Fruit fly (Drosophila melanogaster) whole organism, embryonic: Measurements from ENCODE around the gene RpS17.
A peak's percentile ranks its signal among the peaks of the same experiment; 100 is the strongest.

Experiments
- Adf1 ChIP-seq: fragments of 200-800 bp; sonication (Bioruptor generic); IDR thresholded peaks from 2 replicates; pipeline ENCODE4 v1.3.6; 2022; ENCODE audit warnings: missing biosample characterization, missing genetic modification characterization
- Bdp1 ChIP-seq: fragments of 200-800 bp; sonication (Bioruptor generic); optimal IDR thresholded peaks from 3 replicates; lab custom pipeline; 2016; ENCODE audit warnings: missing biosample characterization, missing genetic modification characterization
- CG10321 ChIP-seq: fragments of 200-800 bp; sonication (Bioruptor generic); IDR thresholded peaks from 2 replicates; pipeline ENCODE4 v1.3.6; 2022; ENCODE audit warnings: missing biosample characterization, missing genetic modification characterization
- CG10959 ChIP-seq: fragments of 200-800 bp; sonication (Bioruptor generic); IDR thresholded peaks from 2 replicates; pipeline ENCODE4 v1.3.6; 2022; ENCODE audit warnings: missing biosample characterization, missing genetic modification characterization
- CG11085 ChIP-seq: fragments of 200-800 bp; sonication (Bioruptor generic); IDR thresholded peaks from 2 replicates; pipeline ENCODE4 v1.3.6; 2022; ENCODE audit warnings: missing biosample characterization, missing genetic modification characterization
- CG11560 ChIP-seq: fragments of 200-800 bp; sonication (Bioruptor generic); IDR thresholded peaks from 3 replicates; pipeline ENCODE4 v1.3.6; 2022; ENCODE audit warnings: missing biosample characterization, missing genetic modification characterization
- CG12104 ChIP-seq: fragments of 200-800 bp; sonication (Bioruptor generic); optimal IDR thresholded peaks from 3 replicates; lab custom pipeline; 2016; ENCODE audit warnings: missing biosample characterization, missing genetic modification characterization
- CG13296 ChIP-seq: fragments of 200-800 bp; sonication (Bioruptor generic); optimal IDR thresholded peaks from 3 replicates; lab custom pipeline; 2018; ENCODE audit warnings: missing biosample characterization, mild to moderate bottlenecking, missing genetic modification characterization
- CG14441 ChIP-seq: fragments of 200-800 bp; sonication (Bioruptor generic); IDR thresholded peaks from 2 replicates; pipeline ENCODE4 v1.3.6; 2022; ENCODE audit warnings: missing biosample characterization, missing genetic modification characterization
- CG14965 ChIP-seq: fragments of 200-800 bp; sonication (Bioruptor generic); optimal IDR thresholded peaks from 2 replicates; lab custom pipeline; 2016; ENCODE audit warnings: missing biosample characterization, missing genetic modification characterization, borderline replicate concordance
- CG16813 ChIP-seq: fragments of 200-800 bp; sonication (Bioruptor generic); IDR thresholded peaks from 3 replicates; pipeline ENCODE4 v1.3.6; 2022; ENCODE audit warnings: missing biosample characterization, missing genetic modification characterization; ENCODE audit not compliant: partially characterized antibody
- CG17361 ChIP-seq: fragments of 200-800 bp; sonication (Bioruptor generic); IDR thresholded peaks from 3 replicates; pipeline ENCODE4 v1.3.6; 2022; ENCODE audit warnings: missing biosample characterization, missing genetic modification characterization
- CG1832 ChIP-seq: fragments of 200-800 bp; sonication (Bioruptor generic); optimal IDR thresholded peaks from 2 replicates; lab custom pipeline; 2017; ENCODE audit warnings: missing biosample characterization, mild to moderate bottlenecking, missing genetic modification characterization, inconsistent platforms
- CG2129 ChIP-seq: fragments of 200-800 bp; sonication (Bioruptor generic); IDR thresholded peaks from 2 replicates; pipeline ENCODE4 v1.3.6; 2022; ENCODE audit warnings: missing biosample characterization, missing genetic modification characterization; ENCODE audit not compliant: partially characterized antibody
- CG30403 ChIP-seq: fragments of 200-800 bp; sonication (Bioruptor generic); optimal IDR thresholded peaks from 3 replicates; lab custom pipeline; 2016; ENCODE audit warnings: missing biosample characterization, missing genetic modification characterization
- CG3163 ChIP-seq: fragments of 200-800 bp; sonication (Bioruptor generic); optimal IDR thresholded peaks from 3 replicates; lab custom pipeline; 2016; ENCODE audit warnings: missing biosample characterization, missing genetic modification characterization
- CG3726 ChIP-seq: fragments of 200-800 bp; sonication (Bioruptor generic); IDR thresholded peaks from 3 replicates; pipeline ENCODE4, ENCODE4 v1.3.6; 2022; ENCODE audit warnings: missing biosample characterization, missing genetic modification characterization
- CG7357 ChIP-seq: fragments of 200-800 bp; sonication (Bioruptor generic); IDR thresholded peaks from 3 replicates; pipeline ENCODE4 v1.3.6; 2022; ENCODE audit warnings: missing biosample characterization, missing genetic modification characterization
- CG8765 ChIP-seq: fragments of 200-800 bp; sonication (Bioruptor generic); IDR thresholded peaks from 2 replicates; pipeline ENCODE4 v1.3.6; 2022; ENCODE audit warnings: missing biosample characterization, missing genetic modification characterization
- CG9797 ChIP-seq: fragments of 200-800 bp; sonication (Bioruptor generic); optimal IDR thresholded peaks from 3 replicates; lab custom pipeline; 2018; ENCODE audit warnings: missing biosample characterization, mild to moderate bottlenecking, missing genetic modification characterization
- CrebB ChIP-seq: fragments of 200-800 bp; sonication (Bioruptor generic); optimal IDR thresholded peaks from 3 replicates; lab custom pipeline; 2018; ENCODE audit warnings: missing biosample characterization, mild to moderate bottlenecking, missing genetic modification characterization
- D ChIP-seq, 2 experiments: fragments of 200-800 bp in 1 of 2; fragments of >200 bp in 1 of 2; sonication (Bioruptor generic) in 1 of 2; optimal IDR thresholded peaks; 2 replicates in 1 of 2; 3 replicates in 1 of 2; lab custom pipeline; 2017; ENCODE audit warnings: mild to moderate bottlenecking in 1 of 2, missing biosample characterization in 1 of 2, missing genetic modification characterization in 1 of 2, missing genetic modification reagents in 1 of 2
- D19B ChIP-seq: fragments of 200-800 bp; sonication (Bioruptor generic); optimal IDR thresholded peaks from 2 replicates; lab custom pipeline; 2017; ENCODE audit warnings: missing biosample characterization, mild to moderate bottlenecking, missing genetic modification characterization
- Dbx ChIP-seq: fragments of 200-800 bp; sonication (Bioruptor generic); IDR thresholded peaks from 3 replicates; pipeline ENCODE4 v1.3.6; 2022; ENCODE audit warnings: missing biosample characterization, missing genetic modification characterization
- Dref ChIP-seq: fragments of 200-800 bp; sonication (Bioruptor generic); IDR thresholded peaks from 2 replicates; pipeline ENCODE4 v1.3.6; 2022; ENCODE audit warnings: missing biosample characterization, missing genetic modification characterization
- Elba2 ChIP-seq: fragments of 200-800 bp; sonication (Bioruptor generic); optimal IDR thresholded peaks from 3 replicates; lab custom pipeline; 2016; ENCODE audit warnings: missing biosample characterization, missing genetic modification characterization
- Hand ChIP-seq: fragments of 200-800 bp; sonication (Bioruptor generic); optimal IDR thresholded peaks from 2 replicates; lab custom pipeline; 2017; ENCODE audit warnings: mild to moderate bottlenecking, missing biosample characterization, missing genetic modification reagents, missing genetic modification characterization
- Hmr ChIP-seq: fragments of 200-800 bp; sonication (Bioruptor generic); optimal IDR thresholded peaks from 3 replicates; lab custom pipeline; 2017; ENCODE audit warnings: mild to moderate bottlenecking, missing biosample characterization, missing genetic modification reagents, missing genetic modification characterization
- Hr39 ChIP-seq: fragments of >200 bp; optimal IDR thresholded peaks from 2 replicates; lab custom pipeline; 2017
- Lhr ChIP-seq: fragments of 200-800 bp; sonication (Bioruptor generic); optimal IDR thresholded peaks from 3 replicates; lab custom pipeline; 2017; ENCODE audit warnings: mild to moderate bottlenecking, missing biosample characterization, missing genetic modification reagents, missing genetic modification characterization
- MTF-1 ChIP-seq: fragments of 200-800 bp; sonication (Bioruptor generic); optimal IDR thresholded peaks from 2 replicates; lab custom pipeline; 2018; ENCODE audit warnings: missing biosample characterization, mild to moderate bottlenecking, missing genetic modification characterization, borderline replicate concordance
- Mad ChIP-seq: fragments of 200-800 bp; sonication (Bioruptor generic); optimal IDR thresholded peaks from 2 replicates; lab custom pipeline; 2016; ENCODE audit warnings: missing biosample characterization, missing genetic modification characterization
- bbx ChIP-seq: fragments of 200-800 bp; sonication (Bioruptor generic); IDR thresholded peaks from 2 replicates; pipeline ENCODE4 v1.3.6; 2022; ENCODE audit warnings: missing biosample characterization, missing genetic modification characterization; ENCODE audit not compliant: partially characterized antibody
- bsh ChIP-seq, 2 experiments: fragments of 200-800 bp; sonication (Bioruptor generic); optimal IDR thresholded peaks; 2 replicates each; lab custom pipeline; 2017 to 2018; ENCODE audit warnings: mild to moderate bottlenecking in 2 of 2, missing biosample characterization in 2 of 2, missing genetic modification characterization in 2 of 2, moderate library complexity in 1 of 2
- chn ChIP-seq: fragments of 200-800 bp; sonication (Bioruptor generic); optimal IDR thresholded peaks from 2 replicates; lab custom pipeline; 2016; ENCODE audit warnings: missing biosample characterization, missing genetic modification characterization
- ci ChIP-seq: fragments of 200-800 bp; sonication (Bioruptor generic); IDR thresholded peaks from 3 replicates; pipeline ENCODE4 v1.3.6; 2022; ENCODE audit warnings: missing biosample characterization, missing genetic modification characterization
- kah ChIP-seq: fragments of 200-800 bp; sonication (Bioruptor generic); optimal IDR thresholded peaks from 2 replicates; lab custom pipeline; 2018; ENCODE audit warnings: missing biosample characterization, mild to moderate bottlenecking, missing genetic modification characterization
- lilli ChIP-seq: fragments of 200-800 bp; sonication (Bioruptor generic); optimal IDR thresholded peaks from 3 replicates; lab custom pipeline; 2016; ENCODE audit warnings: missing biosample characterization, missing genetic modification characterization
- lola ChIP-seq, 3 experiments: fragments of >200 bp in 2 of 3; fragments of 200-800 bp in 1 of 3; sonication (Bioruptor generic) in 1 of 3; optimal IDR thresholded peaks; 2 replicates each; lab custom pipeline; 2017 to 2019; ENCODE audit warnings: missing biosample characterization in 3 of 3, missing genetic modification characterization in 3 of 3, mild to moderate bottlenecking in 1 of 3, moderate library complexity in 1 of 3
- pum ChIP-seq: fragments of 200-800 bp; sonication (Bioruptor generic); optimal IDR thresholded peaks from 2 replicates; lab custom pipeline; 2016; ENCODE audit warnings: missing biosample characterization, missing genetic modification characterization
- pzg ChIP-seq: fragments of 200-800 bp; sonication (Bioruptor generic); optimal IDR thresholded peaks from 3 replicates; lab custom pipeline; 2018; ENCODE audit warnings: missing biosample characterization, mild to moderate bottlenecking, missing genetic modification characterization, moderate library complexity
- ro ChIP-seq: fragments of 200-800 bp; sonication (Bioruptor generic); IDR thresholded peaks from 2 replicates; pipeline ENCODE4 v1.3.6; 2022; ENCODE audit warnings: missing biosample characterization, missing genetic modification characterization
- sima ChIP-seq: fragments of 200-800 bp; sonication (Bioruptor generic); optimal IDR thresholded peaks from 2 replicates; lab custom pipeline; 2016; ENCODE audit warnings: missing biosample characterization, missing genetic modification characterization
- slbo ChIP-seq: fragments of 200-800 bp; sonication (Bioruptor generic); IDR thresholded peaks from 2 replicates; pipeline ENCODE4 v1.3.6; 2022; ENCODE audit warnings: missing biosample characterization, missing genetic modification characterization
- sna ChIP-seq: fragments of 200-800 bp; sonication (Bioruptor generic); IDR thresholded peaks from 2 replicates; pipeline ENCODE4 v1.3.6; 2022; ENCODE audit warnings: missing biosample characterization, missing genetic modification characterization; ENCODE audit not compliant: partially characterized antibody
- ssp ChIP-seq: fragments of 200-800 bp; sonication (Bioruptor generic); IDR thresholded peaks from 2 replicates; pipeline ENCODE4 v1.3.6; 2022; ENCODE audit warnings: missing biosample characterization, missing genetic modification characterization
- stc ChIP-seq: fragments of 200-800 bp; sonication (Bioruptor generic); IDR thresholded peaks from 2 replicates; pipeline ENCODE4 v1.3.6; 2022; ENCODE audit warnings: missing biosample characterization, missing genetic modification characterization
- twi ChIP-seq: fragments of 200-800 bp; optimal IDR thresholded peaks from 2 replicates; lab custom pipeline; 2019; ENCODE audit warnings: missing biosample characterization, mild to moderate bottlenecking, missing genetic modification characterization, moderate library complexity

The RpS17 gene

dm6 chr3L:9410754-9411423, 18.7 kb downstream of the RpS17 start, which contains the start of the genes CG4022 and Cpsf5 (continued):
- peak; percentile 80 for TF ChIP-seq Lhr (GFP tag; lab: Kevin White, UChicago)
- peak; percentile 89 for TF ChIP-seq CG9797
- peak; percentile 48 for TF ChIP-seq Dref (GFP tag; lab: Robert Waterston, UW)
- TF ChIP-seq slbo (GFP tag; lab: Robert Waterston, UW): peak; percentile 90
- TF ChIP-seq CrebB: peak; percentile 75
- TF ChIP-seq CG3163 (GFP tag; lab: Kevin White, UChicago): peak; percentile 18
- TF ChIP-seq CG13296 (GFP tag; lab: Kevin White, UChicago): peak; percentile 72
- peak; percentile 67 for TF ChIP-seq Bdp1 (GFP tag; lab: Kevin White, UChicago)
- TF ChIP-seq CG3726 (GFP tag; lab: Robert Waterston, UW): no peak
- TF ChIP-seq CG14441 (GFP tag; lab: Robert Waterston, UW): peak; percentile 83
- TF ChIP-seq CG30403: peak; percentile 90
- TF ChIP-seq CG17361: peak; percentile 82
- peak; percentile 45 for TF ChIP-seq D19B (GFP tag; lab: Kevin White, UChicago)
- peak; percentile 63 for TF ChIP-seq Elba2
- TF ChIP-seq CG16813 (GFP tag; lab: Robert Waterston, UW): peak; percentile 48; the same call in 1 of the 3 replicates
- TF ChIP-seq CG2129 (GFP tag; lab: Robert Waterston, UW): no peak
- no peak for TF ChIP-seq sima
- no peak for TF ChIP-seq MTF-1
- TF ChIP-seq CG7357 (GFP tag; lab: Robert Waterston, UW): 0 out of 3 replicates have a peak, but pooled peaks have one; percentile 55
- TF ChIP-seq CG10321 (GFP tag; lab: Robert Waterston, UW): peak; percentile 40; the same call in 1 of the 2 replicates
- peak; percentile 85 for TF ChIP-seq Mad
- peak; percentile 93 for TF ChIP-seq Dbx (GFP tag; lab: Robert Waterston, UW)
- TF ChIP-seq CG11085 (GFP tag; lab: Robert Waterston, UW): peak; percentile 56; the same call in 1 of the 2 replicates
- no peak for TF ChIP-seq CG14965 (GFP tag; lab: Kevin White, UChicago)
- TF ChIP-seq ssp (GFP tag; lab: Robert Waterston, UW): peak; percentile 70
- peak in 1 of 2 experiments; percentile 87 for TF ChIP-seq bsh (GFP tag; optimal IDR thresholded peaks at IDR 0.05; lab: Kevin White, UChicago)
- TF ChIP-seq pzg (GFP tag; lab: Kevin White, UChicago): peak; percentile 82
- peak; percentile 84 for TF ChIP-seq chn
- no peak for TF ChIP-seq D (optimal IDR thresholded peaks at IDR 0.05; lab: Kevin White, UChicago)
- TF ChIP-seq D (GFP tag; optimal IDR thresholded peaks at IDR 0.05; lab: Kevin White, UChicago): peak; percentile 75
- peak; percentile 55 for TF ChIP-seq Hand (GFP tag; lab: Kevin White, UChicago)
- TF ChIP-seq CG8765 (GFP tag; lab: Robert Waterston, UW): peak; percentile 66; the same call in 1 of the 2 replicates
- no peak for TF ChIP-seq bbx
- peak; percentile 70 for TF ChIP-seq CG10959
- TF ChIP-seq CG12104 (GFP tag; lab: Kevin White, UChicago): peak; percentile 85
- no peak for TF ChIP-seq sna (GFP tag; lab: Robert Waterston, UW)
- TF ChIP-seq CG11560 (tag; lab: Robert Waterston, UW): 0 out of 3 replicates have a peak, but pooled peaks have one; percentile 20
- TF ChIP-seq Hmr (GFP tag; lab: Kevin White, UChicago): peak; percentile 85
- peak; percentile 61 for TF ChIP-seq pum (GFP tag; lab: Kevin White, UChicago)
- peak; percentile 90 for TF ChIP-seq lilli
- peak in 1 of 3 experiments; percentile 84 for TF ChIP-seq lola (GFP tag; optimal IDR thresholded peaks at IDR 0.05; lab: Kevin White, UChicago)
- TF ChIP-seq CG1832: no peak
- peak; percentile 61; the same call in 1 of the 2 replicates for TF ChIP-seq Adf1 (GFP tag; lab: Robert Waterston, UW)
- peak; percentile 22 for TF ChIP-seq kah (GFP tag; lab: Kevin White, UChicago)
- no peak for TF ChIP-seq Hr39 (lab: Kevin White, UChicago)
- TF ChIP-seq stc (GFP tag; lab: Robert Waterston, UW): peak; percentile 78
- TF ChIP-seq twi (tag; lab: Kevin White, UChicago): peak; percentile 83
- peak; percentile 90 for TF ChIP-seq ci (GFP tag; lab: Robert Waterston, UW)
- TF ChIP-seq ro (GFP tag; lab: Robert Waterston, UW): no peak
